Fruit fly (Drosophila melanogaster) S2 (cell line): ENCODE results near the gene CG34265.

Source experiments
- CG8478 ChIP-seq: fragments of >200 bp; optimal IDR thresholded peaks from 2 replicates; lab custom pipeline; 2018
- CTCF ChIP-seq, 2 experiments: fragments of >200 bp; optimal IDR thresholded peaks; 2 replicates each; lab custom pipeline; 2018

Gene CG34265

DNA sequence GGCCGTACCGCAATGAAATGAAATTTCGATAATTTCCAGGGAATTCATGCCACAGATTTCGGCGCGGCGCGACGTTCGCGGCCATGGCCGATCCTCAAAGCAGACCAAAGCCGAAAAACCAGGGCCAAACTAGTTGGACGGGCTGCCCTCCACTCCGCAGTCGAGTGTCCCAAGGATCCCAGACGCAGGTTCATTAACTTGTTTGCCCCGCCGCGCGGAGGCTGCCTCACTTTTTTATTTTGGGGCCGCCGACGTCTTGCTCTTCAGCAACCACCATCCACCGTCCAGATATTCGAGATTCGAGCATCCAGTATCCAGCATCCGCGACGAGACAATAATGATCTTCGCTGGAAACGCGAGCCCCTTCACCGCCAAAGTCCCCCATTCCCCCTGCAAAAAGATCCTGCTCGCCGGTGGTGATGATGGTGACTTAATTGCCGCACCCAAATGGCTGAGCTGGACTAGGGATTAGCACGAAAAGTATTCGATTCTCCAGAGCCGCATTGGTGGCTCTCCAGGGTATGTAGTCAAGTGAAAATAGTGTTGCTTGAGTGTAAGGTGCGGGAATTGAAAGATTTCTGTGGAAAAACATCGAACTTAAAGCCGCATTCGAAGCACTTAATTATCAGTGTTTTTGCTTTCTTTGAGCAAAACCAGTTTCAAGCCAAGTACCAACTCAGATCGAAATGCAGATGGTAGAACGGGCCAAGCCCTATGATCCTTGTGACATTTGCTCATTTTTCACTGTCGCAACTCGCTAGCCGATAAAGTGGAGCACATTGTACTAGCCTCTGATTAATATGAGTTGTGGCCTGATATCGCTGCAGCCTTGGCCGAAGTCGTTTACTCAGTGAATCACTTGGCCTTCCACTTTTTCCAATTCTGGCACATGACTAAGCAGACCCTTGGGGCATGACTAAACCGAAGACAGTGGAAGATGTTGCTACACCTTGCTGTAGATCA lies 25.9 kb upstream of the CG34265 start:
- TF ChIP-seq CTCF (optimal IDR thresholded peaks at IDR 0.05; lab: Kevin White, UChicago), result no peak
- TF ChIP-seq CG8478 (lab: Kevin White, UChicago), result no peak

- TF ChIP-seq CG8478 (lab: Kevin White, UChicago) (no peak), CTCF (optimal IDR thresholded peaks at IDR 0.05; lab: Kevin White, UChicago) (no peak)
Measured at dm6 chr3L:3244244-3245144, 23.8 kb upstream of the CG34265 start, which contains the start of gene CG12078. CG12078 (minus strand) TSS chr3L:3244294.

dm6 chr3L:3245189-3245588 lies 23.1 kb upstream of the CG34265 start:
- no peak for TF ChIP-seq CTCF (optimal IDR thresholded peaks at IDR 0.05; lab: Kevin White, UChicago)

dm6 chr3L:3246378-3247129 lies 21.7 kb upstream of the CG34265 start:
- TF ChIP-seq CG8478 (lab: Kevin White, UChicago) (no peak), CTCF (optimal IDR thresholded peaks at IDR 0.05; lab: Kevin White, UChicago) (no peak)

dm6 chr3L:3247130-3248065 lies 20.9 kb upstream of the CG34265 start, which contains the start of gene CG43389:
CG43389 (plus strand) TSS chr3L:3248015.
- TF ChIP-seq CTCF (optimal IDR thresholded peaks at IDR 0.05; lab: Kevin White, UChicago), result no peak

DNA sequence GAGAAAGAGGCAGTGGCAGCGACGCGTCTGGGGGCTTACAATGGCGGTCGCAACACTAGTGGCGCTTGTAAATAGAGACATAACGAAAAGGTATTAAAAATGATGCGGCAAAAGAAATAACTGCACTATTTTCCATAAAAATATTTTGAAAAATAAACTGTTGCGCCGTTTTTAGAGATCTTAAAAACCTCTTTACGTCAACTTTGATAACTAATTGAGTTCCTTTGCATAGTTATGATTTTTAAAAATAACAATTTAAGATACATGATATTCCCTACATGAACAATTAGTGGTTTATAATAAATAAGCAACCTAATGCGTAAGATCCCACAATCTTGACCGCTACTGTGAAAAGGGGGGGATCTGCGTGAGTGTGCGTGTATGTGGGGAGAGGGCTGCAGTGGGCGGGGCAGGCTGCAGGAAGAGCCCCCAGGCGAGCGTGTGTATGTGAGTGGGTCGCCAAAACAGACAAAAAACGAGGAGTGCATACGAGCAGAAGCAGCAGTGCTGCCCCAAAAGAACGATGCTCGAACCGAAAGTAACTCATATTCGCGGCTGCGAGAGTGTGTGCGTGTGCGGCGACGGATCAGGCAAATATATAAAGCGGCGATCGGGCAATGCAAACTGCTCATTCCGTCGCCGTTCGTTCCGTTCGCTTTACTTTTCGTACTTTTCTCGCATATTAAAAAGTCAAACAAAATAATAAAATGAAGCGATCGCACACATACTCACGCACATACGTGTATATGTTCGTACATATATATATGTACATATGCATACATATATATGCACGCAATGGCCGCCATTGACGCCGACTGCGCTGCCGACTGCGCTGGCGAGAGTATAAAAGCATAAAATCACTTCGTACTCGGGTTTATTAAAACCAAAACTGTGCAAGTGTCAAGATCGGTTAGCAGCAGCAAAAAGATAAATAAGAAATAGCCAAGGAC lies 19.3 kb upstream of the CG34265 start:
- TF ChIP-seq CG8478 (lab: Kevin White, UChicago) (no peak), CTCF (optimal IDR thresholded peaks at IDR 0.05; lab: Kevin White, UChicago) (no peak)

- TF ChIP-seq CG8478 (lab: Kevin White, UChicago), result no peak
- TF ChIP-seq CTCF (optimal IDR thresholded peaks at IDR 0.05; lab: Kevin White, UChicago), result no peak
Measured at dm6 chr3L:3249664-3249996, 18.6 kb upstream of the CG34265 start.

- TF ChIP-seq CTCF (optimal IDR thresholded peaks at IDR 0.05; lab: Kevin White, UChicago), result no peak
Measured at dm6 chr3L:3249997-3250774, 18.1 kb upstream of the CG34265 start.

DNA sequence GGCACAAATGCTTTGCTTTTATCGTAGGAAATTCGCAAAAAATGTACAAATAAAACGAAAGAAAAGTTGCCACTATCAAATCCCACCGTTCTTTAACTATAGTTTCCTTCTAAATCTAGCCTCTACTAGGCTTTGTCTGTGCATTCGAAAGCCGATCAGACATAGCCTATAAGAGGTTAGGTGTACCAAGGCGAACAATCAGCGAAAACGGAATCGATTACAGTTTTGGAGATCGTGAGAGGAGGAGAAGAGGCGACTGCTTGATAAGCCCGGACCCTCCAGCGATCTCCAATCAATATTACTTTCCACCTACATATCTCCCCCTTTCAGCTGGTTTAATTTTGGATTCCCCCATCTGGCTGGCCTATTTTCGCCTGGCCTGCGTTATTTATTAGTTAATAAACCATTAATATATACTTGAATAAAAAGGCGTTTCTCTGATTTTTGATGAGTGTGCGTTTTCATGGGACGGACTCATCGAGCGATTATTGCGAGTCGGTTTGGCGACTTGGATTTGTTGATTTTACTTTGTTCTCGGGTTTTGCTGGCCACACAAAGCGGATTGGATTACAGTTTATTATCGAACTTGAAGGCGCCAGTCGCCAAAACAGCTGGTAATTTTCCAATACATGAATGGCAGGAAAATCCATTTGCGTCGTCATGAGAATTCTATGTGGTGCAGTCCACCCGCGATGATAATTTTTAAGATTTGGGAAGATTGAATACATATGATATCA lies 17.2 kb upstream of the CG34265 start:
- TF ChIP-seq CG8478 (lab: Kevin White, UChicago) (no peak), CTCF (optimal IDR thresholded peaks at IDR 0.05; lab: Kevin White, UChicago) (no peak)

- TF ChIP-seq CTCF (optimal IDR thresholded peaks at IDR 0.05; lab: Kevin White, UChicago) (no peak), CG8478 (lab: Kevin White, UChicago) (no peak)
Measured at dm6 chr3L:3251659-3252490, 16.4 kb upstream of the CG34265 start.
